Worm (Caenorhabditis elegans) whole organism, mixed stage, embryonic: ENCODE measurements around the gene srt-28.

Source experiments
- M03D4.4 ChIP-seq: sonication (generic microtip); optimal IDR thresholded peaks from 2 replicates; lab custom pipeline; 2017; ENCODE audit warnings: mild to moderate bottlenecking, missing genetic modification characterization, missing compliant biosample characterization
- bed-3 ChIP-seq: fragments of 200-800 bp; sonication (Bioruptor generic); optimal IDR thresholded peaks from 3 replicates; lab custom pipeline; 2018; ENCODE audit warnings: mild to moderate bottlenecking, missing genetic modification characterization, moderate library complexity, missing compliant biosample characterization
- ceh-39 ChIP-seq: fragments of 150-350 bp; optimal IDR thresholded peaks from 2 replicates; lab custom pipeline; 2014; ENCODE audit warnings: missing biosample characterization, missing genetic modification characterization
- ceh-43 ChIP-seq: fragments of 200-800 bp; sonication (Bioruptor generic); optimal IDR thresholded peaks from 2 replicates; lab custom pipeline; 2018; ENCODE audit warnings: mild to moderate bottlenecking, missing genetic modification characterization, moderate library complexity, missing compliant biosample characterization
- ceh-83 ChIP-seq: fragments of 200-800 bp; sonication (Bioruptor generic); optimal IDR thresholded peaks from 2 replicates; lab custom pipeline; 2018; ENCODE audit warnings: mild to moderate bottlenecking, missing genetic modification characterization, missing compliant biosample characterization
- ces-1 ChIP-seq: fragments of 150-350 bp; optimal IDR thresholded peaks from 2 replicates; lab custom pipeline; 2014; ENCODE audit warnings: missing biosample characterization, missing genetic modification reagents, missing genetic modification characterization
- cnd-1 ChIP-seq: fragments of 200-800 bp; sonication (Bioruptor generic); optimal IDR thresholded peaks from 2 replicates; lab custom pipeline; 2018; ENCODE audit warnings: mild to moderate bottlenecking, missing genetic modification characterization, missing compliant biosample characterization
- drap-1 ChIP-seq: fragments of 200-800 bp; sonication (Bioruptor generic); optimal IDR thresholded peaks from 3 replicates; lab custom pipeline; 2018; ENCODE audit warnings: mild to moderate bottlenecking, missing genetic modification characterization, missing compliant biosample characterization
- elt-1 ChIP-seq: sonication (generic microtip); optimal IDR thresholded peaks from 2 replicates; lab custom pipeline; 2017; ENCODE audit warnings: missing genetic modification characterization, mild to moderate bottlenecking, missing compliant biosample characterization, antibody characterized with exemption, moderate library complexity, borderline replicate concordance; ENCODE audit not compliant: insufficient read depth
- elt-3 ChIP-seq: fragments of 150-350 bp; optimal IDR thresholded peaks from 2 replicates; lab custom pipeline; 2014; ENCODE audit warnings: missing biosample characterization, missing genetic modification characterization
- flh-1 ChIP-seq: fragments of 200-800 bp; sonication (Bioruptor generic); optimal IDR thresholded peaks from 2 replicates; lab custom pipeline; 2018; ENCODE audit warnings: mild to moderate bottlenecking, missing genetic modification characterization, moderate library complexity, missing compliant biosample characterization
- ham-2 ChIP-seq: fragments of 200-800 bp; sonication (Bioruptor generic); optimal IDR thresholded peaks from 2 replicates; lab custom pipeline; 2018; ENCODE audit warnings: mild to moderate bottlenecking, missing genetic modification characterization, missing compliant biosample characterization
- hlh-1 ChIP-seq: fragments of 150-350 bp; optimal IDR thresholded peaks from 2 replicates; lab custom pipeline; 2014; ENCODE audit warnings: missing biosample characterization, missing genetic modification reagents, missing genetic modification characterization
- lin-13 ChIP-seq: fragments of 150-350 bp; optimal IDR thresholded peaks from 2 replicates; lab custom pipeline; 2014; ENCODE audit warnings: missing biosample characterization, missing genetic modification characterization
- lin-32 ChIP-seq: fragments of 200-800 bp; sonication (Bioruptor generic); optimal IDR thresholded peaks from 2 replicates; lab custom pipeline; 2018; ENCODE audit warnings: mild to moderate bottlenecking, missing genetic modification characterization, missing compliant biosample characterization
- lsy-2 ChIP-seq: fragments of 150-350 bp; optimal IDR thresholded peaks from 2 replicates; lab custom pipeline; 2014; ENCODE audit warnings: missing biosample characterization, missing genetic modification characterization
- mep-1 ChIP-seq: fragments of 150-350 bp; optimal IDR thresholded peaks from 2 replicates; lab custom pipeline; 2017; ENCODE audit warnings: missing biosample characterization, missing genetic modification reagents, missing genetic modification characterization, inconsistent platforms
- nhr-12 ChIP-seq: fragments of 150-350 bp; optimal IDR thresholded peaks from 2 replicates; lab custom pipeline; 2014; ENCODE audit warnings: missing biosample characterization, missing genetic modification characterization
- nhr-237 ChIP-seq: fragments of 150-350 bp; optimal IDR thresholded peaks from 2 replicates; lab custom pipeline; 2014; ENCODE audit warnings: missing biosample characterization, missing genetic modification characterization
- nhr-28 ChIP-seq: fragments of 150-350 bp; optimal IDR thresholded peaks from 2 replicates; lab custom pipeline; 2014; ENCODE audit warnings: missing biosample characterization, missing genetic modification characterization
- pha-4 ChIP-seq: fragments of 150-350 bp; optimal IDR thresholded peaks from 2 replicates; lab custom pipeline; 2018; ENCODE audit warnings: missing biosample characterization, missing genetic modification reagents, missing genetic modification characterization
- sem-2 ChIP-seq: fragments of 200-800 bp; sonication (Bioruptor generic); optimal IDR thresholded peaks from 2 replicates; lab custom pipeline; 2018; ENCODE audit warnings: mild to moderate bottlenecking, missing genetic modification characterization, missing compliant biosample characterization
- snpc-4 ChIP-seq: fragments of 150-350 bp; optimal IDR thresholded peaks from 2 replicates; lab custom pipeline; 2014; ENCODE audit warnings: missing biosample characterization, missing genetic modification characterization
- tbx-8 ChIP-seq: fragments of 200-800 bp; sonication (Bioruptor generic); optimal IDR thresholded peaks from 2 replicates; lab custom pipeline; 2018; ENCODE audit warnings: mild to moderate bottlenecking, missing genetic modification characterization, moderate library complexity, missing compliant biosample characterization
- unc-39 ChIP-seq: fragments of 150-350 bp; optimal IDR thresholded peaks from 2 replicates; lab custom pipeline; 2014; ENCODE audit warnings: missing biosample characterization, missing genetic modification characterization
- unc-62 ChIP-seq: fragments of 150-350 bp; optimal IDR thresholded peaks from 2 replicates; lab custom pipeline; 2014; ENCODE audit warnings: missing biosample characterization, missing genetic modification reagents, missing genetic modification characterization
- zip-8 ChIP-seq: fragments of 150-350 bp; optimal IDR thresholded peaks from 2 replicates; lab custom pipeline; 2014; ENCODE audit warnings: missing biosample characterization, missing genetic modification characterization

srt-28 gene

ce11 chrV:2734360-2734759, 20.9 kb upstream of the srt-28 start, which contains the start of gene srg-57:
Gene srg-57 (minus strand): TSS chrV:2734460.
- no peak for TF ChIP-seq ham-2 (GFP tag; lab: Kevin White, UChicago)

- TF ChIP-seq ceh-83 (GFP tag; lab: Kevin White, UChicago) (no peak), tbx-8 (GFP tag; lab: Kevin White, UChicago) (no peak), mep-1 (tag; lab: Kevin White, UChicago) (no peak), elt-3 (tag; lab: Kevin White, UChicago) (no peak), unc-39 (tag; lab: Kevin White, UChicago) (no peak), unc-62 (no peak), nhr-28 (tag; lab: Kevin White, UChicago) (no peak), lsy-2 (tag; lab: Kevin White, UChicago) (no peak), cnd-1 (tag; lab: Kevin White, UChicago) (no peak), hlh-1 (no peak), drap-1 (GFP tag; lab: Kevin White, UChicago) (no peak), ces-1 (no peak), sem-2 (GFP tag; lab: Kevin White, UChicago) (no peak), M03D4.4 (tag; lab: Kevin White, UChicago) (no peak), lin-32 (GFP tag; lab: Kevin White, UChicago) (no peak)
- TF ChIP-seq, all 35 proteins: peak for 0
Observed at ce11 chrV:2730784-2731480, 17.5 kb upstream of the srt-28 start, which contains the start of gene dod-3. Gene dod-3 (minus strand): TSS chrV:2731098.

ce11 chrV:2728236-2728635, 14.8 kb upstream of the srt-28 start, which contains the start of gene str-33:
Gene str-33 (plus strand): TSS chrV:2728536.
- no peak for TF ChIP-seq ceh-43 (GFP tag; lab: Kevin White, UChicago)

ce11 chrV:2727101-2727500, 13.7 kb upstream of the srt-28 start, which contains the start of gene str-13:
Gene str-13 (minus strand): TSS chrV:2727201.
- TF ChIP-seq elt-1 (tag; lab: Kevin White, UChicago), result no peak
- no peak for TF ChIP-seq elt-3 (tag; lab: Kevin White, UChicago)
- no peak for TF ChIP-seq snpc-4 (tag; lab: Kevin White, UChicago)
- TF ChIP-seq bed-3 (GFP tag; lab: Kevin White, UChicago), result no peak
- TF ChIP-seq ham-2 (GFP tag; lab: Kevin White, UChicago), result no peak
- no peak for TF ChIP-seq tbx-8 (GFP tag; lab: Kevin White, UChicago)
- no peak for TF ChIP-seq nhr-237 (tag; lab: Kevin White, UChicago)

ce11 chrV:2725225-2725624, 11.8 kb upstream of the srt-28 start, which contains the start of gene srg-59:
Gene srg-59 (minus strand): TSS chrV:2725325.
- no peak for TF ChIP-seq elt-1 (tag; lab: Kevin White, UChicago)
- no peak for TF ChIP-seq lin-13 (tag; lab: Kevin White, UChicago)
- no peak for TF ChIP-seq flh-1 (GFP tag; lab: Kevin White, UChicago)
- no peak for TF ChIP-seq unc-39 (tag; lab: Kevin White, UChicago)

- TF ChIP-seq pha-4, result no peak
- TF ChIP-seq ceh-39 (tag; lab: Kevin White, UChicago), result no peak
- no peak for TF ChIP-seq nhr-12 (tag; lab: Kevin White, UChicago)
- TF ChIP-seq lin-13 (tag; lab: Kevin White, UChicago), result no peak
- TF ChIP-seq ces-1, result no peak
- TF ChIP-seq zip-8 (tag; lab: Kevin White, UChicago), result no peak
- no peak for TF ChIP-seq cnd-1 (tag; lab: Kevin White, UChicago)
- TF ChIP-seq lsy-2 (tag; lab: Kevin White, UChicago), result no peak
- no peak for TF ChIP-seq nhr-237 (tag; lab: Kevin White, UChicago)
- no peak for TF ChIP-seq ceh-83 (GFP tag; lab: Kevin White, UChicago)
- TF ChIP-seq ham-2 (GFP tag; lab: Kevin White, UChicago), result no peak
- no peak for TF ChIP-seq elt-3 (tag; lab: Kevin White, UChicago)
- TF ChIP-seq elt-1 (tag; lab: Kevin White, UChicago), result no peak
Observed at ce11 chrV:2722555-2722954, 9.1 kb upstream of the srt-28 start, which contains the start of gene srg-60. Gene srg-60 (minus strand): TSS chrV:2722655.
